Worm (Caenorhabditis elegans) whole organism, L1 larva: ENCODE data around the gene srz-32.
"Not testable (repeated sequence)": the region's sequence is repeated elsewhere in the genome, so short reads cannot be mapped to it uniquely, and the experiment has no call there.

Source experiments
- C04F5.9 ChIP-seq: sonication (generic microtip); optimal IDR thresholded peaks from 2 replicates; lab custom pipeline; 2016; ENCODE audit warnings: missing genetic modification characterization, missing compliant biosample characterization
- C16A3.4 ChIP-seq: fragments of 150-350 bp; optimal IDR thresholded peaks from 2 replicates; lab custom pipeline; 2014; ENCODE audit warnings: missing biosample characterization, missing genetic modification characterization
- C34B4.2 ChIP-seq: sonication (generic microtip); optimal IDR thresholded peaks from 2 replicates; lab custom pipeline; 2017; ENCODE audit warnings: mild to moderate bottlenecking, missing genetic modification characterization, missing compliant biosample characterization
- Y116A8C.19 ChIP-seq: sonication (generic microtip); optimal IDR thresholded peaks from 2 replicates; lab custom pipeline; 2016; ENCODE audit warnings: missing compliant biosample characterization, missing genetic modification characterization, borderline replicate concordance
- alr-1 ChIP-seq: fragments of 200-800 bp; sonication (Bioruptor generic); optimal IDR thresholded peaks from 2 replicates; lab custom pipeline; 2018; ENCODE audit warnings: borderline replicate concordance, mild to moderate bottlenecking, missing genetic modification characterization, missing compliant biosample characterization
- ama-1 ChIP-seq: fragments of 150-350 bp; optimal IDR thresholded peaks from 2 replicates; lab custom pipeline; 2014
- ceh-88 ChIP-seq: fragments of 200-800 bp; sonication (Bioruptor generic); IDR thresholded peaks from 2 replicates; pipeline ENCODE4 v1.3.6; 2022; ENCODE audit warnings: missing genetic modification characterization, missing compliant biosample characterization
- ceh-90 ChIP-seq: sonication (generic microtip); optimal IDR thresholded peaks from 2 replicates; lab custom pipeline; 2016; ENCODE audit warnings: missing genetic modification characterization, missing compliant biosample characterization
- ces-1 ChIP-seq: fragments of 150-350 bp; optimal IDR thresholded peaks from 2 replicates; lab custom pipeline; 2014; ENCODE audit warnings: missing biosample characterization, missing genetic modification reagents, missing genetic modification characterization
- dpl-1 ChIP-seq, 3 experiments: fragments of 150-350 bp in 2 of 3; sonication (generic microtip) in 1 of 3; optimal IDR thresholded peaks; 2 replicates each; lab custom pipeline; 2014 to 2017; ENCODE audit warnings: missing biosample characterization in 3 of 3, missing genetic modification characterization in 3 of 3, missing genetic modification reagents in 3 of 3
- efl-3 ChIP-seq: fragments of 200-800 bp; sonication (Bioruptor generic); optimal IDR thresholded peaks from 2 replicates; lab custom pipeline; 2018; ENCODE audit warnings: mild to moderate bottlenecking, missing genetic modification characterization, missing compliant biosample characterization
- egl-27 ChIP-seq, 2 experiments: fragments of 150-350 bp in 1 of 2; sonication (generic microtip); optimal IDR thresholded peaks; 3 replicates each; lab custom pipeline; 2017 to 2018; ENCODE audit warnings: missing biosample characterization in 2 of 2, missing genetic modification characterization in 2 of 2, missing genetic modification reagents in 2 of 2
- elt-2 ChIP-seq: sonication (generic microtip); optimal IDR thresholded peaks from 2 replicates; lab custom pipeline; 2016; ENCODE audit warnings: missing genetic modification characterization, mild to moderate bottlenecking, inconsistent platforms, missing compliant biosample characterization, missing genetic modification reagents
- ets-5 ChIP-seq: fragments of 200-800 bp; sonication (Bioruptor generic); IDR thresholded peaks from 2 replicates; pipeline ENCODE4 v1.3.6; 2022; ENCODE audit warnings: missing genetic modification characterization, missing compliant biosample characterization
- fkh-8 ChIP-seq: sonication (generic microtip); optimal IDR thresholded peaks from 2 replicates; lab custom pipeline; 2016; ENCODE audit warnings: mild to moderate bottlenecking, missing genetic modification characterization, missing compliant biosample characterization
- jun-1 ChIP-seq: fragments of 150-350 bp; optimal IDR thresholded peaks from 2 replicates; lab custom pipeline; 2014; ENCODE audit warnings: missing biosample characterization, missing genetic modification reagents, missing genetic modification characterization
- lin-13 ChIP-seq: fragments of 150-350 bp; optimal IDR thresholded peaks from 2 replicates; lab custom pipeline; 2014; ENCODE audit warnings: missing biosample characterization, missing genetic modification reagents, missing genetic modification characterization
- lin-15B ChIP-seq: fragments of 150-350 bp; sonication (generic microtip); optimal IDR thresholded peaks from 3 replicates; lab custom pipeline; 2014; ENCODE audit warnings: missing biosample characterization, missing genetic modification characterization
- lir-3 ChIP-seq: sonication (generic microtip); optimal IDR thresholded peaks from 2 replicates; lab custom pipeline; 2016; ENCODE audit warnings: mild to moderate bottlenecking, missing genetic modification characterization, moderate library complexity, missing compliant biosample characterization; ENCODE audit not compliant: poor library complexity
- lsy-2 ChIP-seq, 2 experiments: fragments of 150-350 bp; optimal IDR thresholded peaks; 2 replicates each; lab custom pipeline; 2014; ENCODE audit warnings: missing biosample characterization in 2 of 2, missing genetic modification characterization in 2 of 2
- mep-1 ChIP-seq: fragments of 150-350 bp; optimal IDR thresholded peaks from 2 replicates; lab custom pipeline; 2014; ENCODE audit warnings: missing biosample characterization, missing genetic modification characterization
- nhr-47 ChIP-seq: sonication (generic microtip); optimal IDR thresholded peaks from 2 replicates; lab custom pipeline; 2016; ENCODE audit warnings: mild to moderate bottlenecking, missing genetic modification characterization, moderate library complexity, missing compliant biosample characterization
- nhr-90 ChIP-seq: sonication (generic microtip); optimal IDR thresholded peaks from 2 replicates; lab custom pipeline; 2016; ENCODE audit warnings: mild to moderate bottlenecking, missing genetic modification characterization, missing compliant biosample characterization; ENCODE audit not compliant: poor library complexity
- pag-3 ChIP-seq: sonication (generic microtip); optimal IDR thresholded peaks from 2 replicates; lab custom pipeline; 2017; ENCODE audit warnings: missing genetic modification characterization, mild to moderate bottlenecking, missing compliant biosample characterization, antibody characterized with exemption, borderline replicate concordance; ENCODE audit not compliant: insufficient read depth
- snu-23 ChIP-seq: sonication (generic microtip); optimal IDR thresholded peaks from 2 replicates; lab custom pipeline; 2016; ENCODE audit warnings: missing genetic modification characterization, missing compliant biosample characterization
- sup-37 ChIP-seq: fragments of 200-800 bp; sonication (Bioruptor generic); optimal IDR thresholded peaks from 2 replicates; lab custom pipeline; 2018; ENCODE audit warnings: mild to moderate bottlenecking, missing genetic modification characterization, missing compliant biosample characterization
- tbx-2 ChIP-seq: sonication (generic microtip); optimal IDR thresholded peaks from 2 replicates; lab custom pipeline; 2016; ENCODE audit warnings: missing genetic modification characterization, missing compliant biosample characterization
- unc-30 ChIP-seq: sonication (generic microtip); optimal IDR thresholded peaks from 2 replicates; lab custom pipeline; 2017; ENCODE audit warnings: missing biosample characterization, missing genetic modification characterization
- unc-98 ChIP-seq: fragments of 200-800 bp; sonication (Bioruptor generic); IDR thresholded peaks from 2 replicates; pipeline ENCODE4 v1.3.6; 2022; ENCODE audit warnings: missing genetic modification characterization, missing compliant biosample characterization
- vab-15 ChIP-seq: sonication (generic microtip); optimal IDR thresholded peaks from 2 replicates; lab custom pipeline; 2017; ENCODE audit warnings: missing genotype, mild to moderate bottlenecking, missing genetic modification characterization, missing compliant biosample characterization
- xbp-1 ChIP-seq: sonication (generic microtip); optimal IDR thresholded peaks from 2 replicates; lab custom pipeline; 2016; ENCODE audit warnings: missing genetic modification characterization, missing compliant biosample characterization
- ztf-11 ChIP-seq, 2 experiments: sonication (generic microtip); optimal IDR thresholded peaks; 2 replicates each; lab custom pipeline; 2016 to 2017; ENCODE audit warnings: missing genetic modification characterization in 2 of 2, missing biosample characterization in 1 of 2, missing compliant biosample characterization in 1 of 2

Gene srz-32

ce11 chrIV:3436021-3436420 is at the start of gene srz-32:
Gene srz-32 (plus strand): TSS chrIV:3436321.
- TF ChIP-seq lin-15B (tag; lab: Kevin White, UChicago), result no peak
- TF ChIP-seq alr-1, result no peak
- TF ChIP-seq nhr-47 (tag; lab: Kevin White, UChicago), result no peak
- no peak for TF ChIP-seq elt-2 (tag; lab: Kevin White, UChicago)
- no peak for TF ChIP-seq jun-1
- TF ChIP-seq tbx-2 (tag; lab: Kevin White, UChicago), result no peak
- TF ChIP-seq egl-27 (tag; optimal IDR thresholded peaks at IDR 0.05; lab: Kevin White, UChicago), result no peak
- TF ChIP-seq sup-37 (GFP tag; lab: Kevin White, UChicago), result no peak
- no peak for TF ChIP-seq ets-5 (GFP tag; lab: Robert Waterston, UW)
- TF ChIP-seq C34B4.2 (tag; lab: Kevin White, UChicago), result no peak
- no peak for TF ChIP-seq ceh-88 (GFP tag; lab: Robert Waterston, UW)
- TF ChIP-seq ztf-11 (tag; optimal IDR thresholded peaks at IDR 0.05; lab: Kevin White, UChicago), result no peak
- no peak for TF ChIP-seq lin-13 (GFP tag; lab: Kevin White, UChicago)
- TF ChIP-seq xbp-1, result no peak
- no peak for TF ChIP-seq pag-3 (tag; lab: Kevin White, UChicago)
- no peak for TF ChIP-seq vab-15 (tag; lab: Kevin White, UChicago)
- no peak for TF ChIP-seq ces-1
- TF ChIP-seq fkh-8 (tag; lab: Kevin White, UChicago), result no peak
- TF ChIP-seq, all 84 proteins: peak for 0

ce11 chrIV:3386504-3387290 is 49.4 kb upstream of the srz-32 start:
- TF ChIP-seq nhr-90 (tag; lab: Kevin White, UChicago) (peak; percentile 28), ama-1 (lab: Kevin White, UChicago) (peak; percentile 18), dpl-1 (GFP tag; optimal IDR thresholded peaks at IDR 0.05; lab: Kevin White, UChicago) (no peak)

ce11 chrIV:3389999-3390398 is 46.1 kb upstream of the srz-32 start, which contains the start of gene B0546.5:
Gene B0546.5 (minus strand): TSS chrIV:3390099.
- not testable (repeated sequence) for TF ChIP-seq ceh-90 (tag; lab: Kevin White, UChicago); efl-3 (GFP tag; lab: Kevin White, UChicago); lin-13 (GFP tag; lab: Kevin White, UChicago)

- TF ChIP-seq snu-23 (GFP tag; lab: Kevin White, UChicago); mep-1 (tag; lab: Kevin White, UChicago); unc-98 (GFP tag; lab: Robert Waterston, UW): not testable (repeated sequence)
Observed at ce11 chrIV:3394066-3394465, 42.1 kb upstream of the srz-32 start, which contains the start of gene C04C3.4. Gene C04C3.4 (plus strand): TSS chrIV:3394366.

- TF ChIP-seq xbp-1 (no peak), mep-1 (tag; lab: Kevin White, UChicago) (no peak), elt-2 (tag; lab: Kevin White, UChicago) (no peak), Y116A8C.19 (tag; lab: Kevin White, UChicago) (no peak), lsy-2 (tag; optimal IDR thresholded peaks at IDR 0.05; lab: Kevin White, UChicago) (no peak)
Observed at ce11 chrIV:3395581-3395980, 40.5 kb upstream of the srz-32 start, which contains the start of gene C04C3.14. Gene C04C3.14 (plus strand): TSS chrIV:3395881.

- TF ChIP-seq lir-3 (tag; lab: Kevin White, UChicago), result no peak
- TF ChIP-seq C34B4.2 (tag; lab: Kevin White, UChicago), result no peak
- no peak for TF ChIP-seq unc-30 (tag; lab: Kevin White, UChicago)
- no peak for TF ChIP-seq xbp-1
- TF ChIP-seq C16A3.4 (tag; lab: Kevin White, UChicago), result no peak
- TF ChIP-seq nhr-90 (tag; lab: Kevin White, UChicago), result no peak
- no peak for TF ChIP-seq dpl-1 (GFP tag; optimal IDR thresholded peaks at IDR 0.05; lab: Kevin White, UChicago)
- TF ChIP-seq C04F5.9 (tag; lab: Kevin White, UChicago), result no peak
Observed at ce11 chrIV:3398078-3398477, 38.0 kb upstream of the srz-32 start.
